Worm (Caenorhabditis elegans): ENCODE results near the gene sdz-27.

DNA sequence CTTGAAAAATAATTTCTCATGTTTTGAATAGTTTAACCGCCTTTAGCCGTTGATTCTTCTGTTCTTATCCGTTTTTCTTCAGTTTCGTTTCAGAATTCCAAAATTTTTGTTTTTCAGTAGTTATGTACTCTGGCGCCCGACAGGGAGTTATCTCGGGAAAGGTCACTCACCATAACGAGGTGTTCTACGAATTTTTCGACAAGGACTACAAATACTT lies 43.7 kb upstream of the sdz-27 start, which contains the start of gene F01G4.4:
- TF ChIP-seq nfya-1 (tag; optimal IDR thresholded peaks at IDR 0.05; ENCODE audit: borderline replicate concordance, insufficient read depth): no peak
- no peak for TF ChIP-seq lsy-27 (tag; optimal IDR thresholded peaks at IDR 0.05; ENCODE audit: borderline replicate concordance, insufficient read depth)
